Fruit fly (Drosophila melanogaster) whole organism, embryonic: ENCODE measurements around the gene CG2747.

Source experiments
- Antp ChIP-seq: fragments of 200-800 bp; sonication (Bioruptor generic); optimal IDR thresholded peaks from 3 replicates; lab custom pipeline; 2016; ENCODE audit warnings: missing biosample characterization, missing genetic modification characterization
- Blimp-1 ChIP-seq: fragments of 200-800 bp; sonication (Bioruptor generic); optimal IDR thresholded peaks from 3 replicates; lab custom pipeline; 2018; ENCODE audit warnings: missing biosample characterization, missing genetic modification characterization, mild to moderate bottlenecking, moderate library complexity, missing genetic modification reagents
- Bteb2 ChIP-seq: fragments of 200-800 bp; sonication (Bioruptor generic); optimal IDR thresholded peaks from 2 replicates; lab custom pipeline; 2016; ENCODE audit warnings: missing biosample characterization, missing genetic modification characterization
- C15 ChIP-seq: fragments of 200-800 bp; sonication (Bioruptor generic); IDR thresholded peaks from 3 replicates; pipeline ENCODE4 v1.3.6; 2022; ENCODE audit warnings: missing biosample characterization, missing genetic modification characterization
- CG10654 ChIP-seq: fragments of 200-800 bp; sonication (Bioruptor generic); optimal IDR thresholded peaks from 2 replicates; lab custom pipeline; 2016; ENCODE audit warnings: missing biosample characterization, missing genetic modification characterization
- CG10959 ChIP-seq: fragments of 200-800 bp; sonication (Bioruptor generic); IDR thresholded peaks from 2 replicates; pipeline ENCODE4 v1.3.6; 2022; ENCODE audit warnings: missing biosample characterization, missing genetic modification characterization
- CG13123 ChIP-seq: fragments of 200-800 bp; sonication (Bioruptor generic); optimal IDR thresholded peaks from 2 replicates; lab custom pipeline; 2016; ENCODE audit warnings: missing biosample characterization, missing genetic modification characterization
- CG15073 ChIP-seq: fragments of 200-800 bp; sonication (Bioruptor generic); optimal IDR thresholded peaks from 2 replicates; lab custom pipeline; 2016; ENCODE audit warnings: missing biosample characterization, missing genetic modification characterization
- CG15479 ChIP-seq: fragments of 200-800 bp; sonication (Bioruptor generic); optimal IDR thresholded peaks from 3 replicates; lab custom pipeline; 2019; ENCODE audit warnings: missing biosample characterization, mild to moderate bottlenecking, missing genetic modification characterization, moderate library complexity
- CG1603 ChIP-seq: fragments of 200-800 bp; sonication (Bioruptor generic); optimal IDR thresholded peaks from 2 replicates; lab custom pipeline; 2019; ENCODE audit warnings: missing biosample characterization, mild to moderate bottlenecking, missing genetic modification characterization, moderate library complexity
- CG16813 ChIP-seq: fragments of 200-800 bp; sonication (Bioruptor generic); IDR thresholded peaks from 3 replicates; pipeline ENCODE4 v1.3.6; 2022; ENCODE audit warnings: missing biosample characterization, missing genetic modification characterization; ENCODE audit not compliant: partially characterized antibody
- CG17612 ChIP-seq: fragments of 200-800 bp; sonication (Bioruptor generic); IDR thresholded peaks from 2 replicates; pipeline ENCODE4 v1.3.6; 2022; ENCODE audit warnings: missing biosample characterization, missing genetic modification characterization
- CG17829 ChIP-seq: fragments of 200-800 bp; optimal IDR thresholded peaks from 2 replicates; lab custom pipeline; 2019; ENCODE audit warnings: missing biosample characterization, mild to moderate bottlenecking, missing genetic modification characterization, moderate library complexity
- CG18011 ChIP-seq: fragments of 200-800 bp; sonication (Bioruptor generic); optimal IDR thresholded peaks from 2 replicates; lab custom pipeline; 2017; ENCODE audit warnings: missing biosample characterization, missing genetic modification characterization, mild to moderate bottlenecking, moderate library complexity, missing genotype
- CG31441 ChIP-seq: fragments of 200-800 bp; sonication (Bioruptor generic); IDR thresholded peaks from 2 replicates; pipeline ENCODE4 v1.3.6; 2022; ENCODE audit warnings: missing biosample characterization, missing genetic modification characterization
- CG33557 ChIP-seq: fragments of 200-800 bp; sonication (Bioruptor generic); optimal IDR thresholded peaks from 2 replicates; lab custom pipeline; 2019; ENCODE audit warnings: missing biosample characterization, mild to moderate bottlenecking, missing genetic modification characterization, moderate library complexity
- CG7928 ChIP-seq: fragments of 200-800 bp; sonication (Bioruptor generic); optimal IDR thresholded peaks from 2 replicates; lab custom pipeline; 2017; ENCODE audit warnings: missing biosample characterization, mild to moderate bottlenecking, missing genetic modification characterization
- Dbx ChIP-seq: fragments of 200-800 bp; sonication (Bioruptor generic); IDR thresholded peaks from 3 replicates; pipeline ENCODE4 v1.3.6; 2022; ENCODE audit warnings: missing biosample characterization, missing genetic modification characterization
- Drgx ChIP-seq: fragments of 200-800 bp; sonication (Bioruptor generic); IDR thresholded peaks from 2 replicates; pipeline ENCODE4 v1.3.6; 2022; ENCODE audit warnings: missing biosample characterization, missing genetic modification characterization
- Fer3 ChIP-seq: fragments of 200-800 bp; sonication (Bioruptor generic); optimal IDR thresholded peaks from 2 replicates; lab custom pipeline; 2018; ENCODE audit warnings: missing biosample characterization, mild to moderate bottlenecking, missing genetic modification characterization, moderate library complexity
- HmgD ChIP-seq: fragments of 200-800 bp; sonication (Bioruptor generic); optimal IDR thresholded peaks from 3 replicates; lab custom pipeline; 2016; ENCODE audit warnings: missing biosample characterization, missing genetic modification characterization
- Mrtf ChIP-seq: fragments of 200-800 bp; sonication (Bioruptor generic); IDR thresholded peaks from 3 replicates; pipeline ENCODE4 v1.3.6; 2022; ENCODE audit warnings: missing biosample characterization, missing genetic modification characterization
- Neu2 ChIP-seq: fragments of 200-800 bp; sonication (Bioruptor generic); optimal IDR thresholded peaks from 3 replicates; lab custom pipeline; 2016; ENCODE audit warnings: missing biosample characterization, missing genetic modification characterization, borderline replicate concordance
- Opbp ChIP-seq: fragments of 200-800 bp; sonication (Bioruptor generic); IDR thresholded peaks from 3 replicates; pipeline ENCODE4 v1.3.6; 2022; ENCODE audit warnings: missing biosample characterization, missing genetic modification characterization; ENCODE audit not compliant: partially characterized antibody
- Ravus ChIP-seq: fragments of 200-800 bp; sonication (Bioruptor generic); IDR thresholded peaks from 2 replicates; pipeline ENCODE4 v1.3.6; 2022; ENCODE audit warnings: missing biosample characterization, missing genetic modification characterization
- Stat92E ChIP-seq, 3 experiments: fragments of >200 bp in 2 of 3; fragments of 200-800 bp in 1 of 3; sonication (Bioruptor generic) in 1 of 3; optimal IDR thresholded peaks; 2 replicates each; lab custom pipeline; 2017 to 2019; ENCODE audit warnings: missing biosample characterization in 3 of 3, missing genetic modification characterization in 3 of 3, mild to moderate bottlenecking in 1 of 3, moderate library complexity in 1 of 3
- Usf ChIP-seq: fragments of 200-800 bp; sonication (Bioruptor generic); optimal IDR thresholded peaks from 2 replicates; lab custom pipeline; 2017; ENCODE audit warnings: missing genotype, missing biosample characterization, missing genetic modification characterization
- YL-1 ChIP-seq: fragments of 200-800 bp; sonication (Bioruptor generic); optimal IDR thresholded peaks from 3 replicates; lab custom pipeline; 2017; ENCODE audit warnings: missing biosample characterization, mild to moderate bottlenecking, missing genetic modification characterization
- amos ChIP-seq: fragments of 200-800 bp; sonication (Bioruptor generic); IDR thresholded peaks from 2 replicates; pipeline ENCODE4 v1.3.6; 2022; ENCODE audit warnings: missing biosample characterization, missing genetic modification characterization; ENCODE audit not compliant: partially characterized antibody
- bbx ChIP-seq: fragments of 200-800 bp; sonication (Bioruptor generic); IDR thresholded peaks from 2 replicates; pipeline ENCODE4 v1.3.6; 2022; ENCODE audit warnings: missing biosample characterization, missing genetic modification characterization; ENCODE audit not compliant: partially characterized antibody
- cato ChIP-seq: fragments of 200-800 bp; sonication (Bioruptor generic); optimal IDR thresholded peaks from 2 replicates; lab custom pipeline; 2016; ENCODE audit warnings: missing biosample characterization, missing genetic modification characterization, borderline replicate concordance
- caup ChIP-seq: fragments of 200-800 bp; sonication (Bioruptor generic); optimal IDR thresholded peaks from 3 replicates; lab custom pipeline; 2017; ENCODE audit warnings: missing biosample characterization, mild to moderate bottlenecking, missing genetic modification characterization, moderate library complexity; ENCODE audit not compliant: severe bottlenecking
- chinmo ChIP-seq: fragments of 200-800 bp; sonication (Bioruptor generic); IDR thresholded peaks from 4 replicates; pipeline ENCODE4 v1.3.6; 2022; ENCODE audit warnings: missing biosample characterization, missing genetic modification characterization; ENCODE audit not compliant: partially characterized antibody
- corto ChIP-seq: fragments of 200-800 bp; sonication (Bioruptor generic); optimal IDR thresholded peaks from 2 replicates; lab custom pipeline; 2016; ENCODE audit warnings: missing biosample characterization, mild to moderate bottlenecking, missing genetic modification characterization, moderate library complexity
- dati ChIP-seq: fragments of 200-800 bp; sonication (Bioruptor generic); IDR thresholded peaks from 2 replicates; pipeline ENCODE4 v1.3.6; 2022; ENCODE audit warnings: missing biosample characterization, missing genetic modification characterization
- gcm2 ChIP-seq: fragments of 200-800 bp; sonication (Bioruptor generic); optimal IDR thresholded peaks from 2 replicates; lab custom pipeline; 2016; ENCODE audit warnings: missing biosample characterization, missing genetic modification characterization
- gem ChIP-seq: fragments of 200-800 bp; sonication (Bioruptor generic); optimal IDR thresholded peaks from 2 replicates; lab custom pipeline; 2019; ENCODE audit warnings: missing biosample characterization, mild to moderate bottlenecking, missing genetic modification characterization, moderate library complexity
- grau ChIP-seq: fragments of 200-800 bp; optimal IDR thresholded peaks from 3 replicates; lab custom pipeline; 2019; ENCODE audit warnings: missing biosample characterization, mild to moderate bottlenecking, missing genetic modification characterization, moderate library complexity
- jumu ChIP-seq: fragments of 200-800 bp; sonication (Bioruptor generic); optimal IDR thresholded peaks from 3 replicates; lab custom pipeline; 2016; ENCODE audit warnings: missing biosample characterization, missing genetic modification characterization
- knrl ChIP-seq: fragments of 200-800 bp; sonication (Bioruptor generic); IDR thresholded peaks from 3 replicates; pipeline ENCODE4 v1.3.6; 2022; ENCODE audit warnings: missing biosample characterization, missing genetic modification characterization; ENCODE audit not compliant: partially characterized antibody
- oc ChIP-seq: fragments of 200-800 bp; sonication (Bioruptor generic); optimal IDR thresholded peaks from 2 replicates; lab custom pipeline; 2018; ENCODE audit warnings: missing biosample characterization, mild to moderate bottlenecking, missing genetic modification characterization, moderate library complexity
- onecut ChIP-seq: fragments of 200-800 bp; sonication (Bioruptor generic); IDR thresholded peaks from 2 replicates; pipeline ENCODE4 v1.3.6; 2022; ENCODE audit warnings: missing biosample characterization, missing genetic modification characterization
- pho ChIP-seq: fragments of 200-800 bp; sonication (Bioruptor generic); optimal IDR thresholded peaks from 2 replicates; lab custom pipeline; 2016; ENCODE audit warnings: missing biosample characterization, missing genetic modification characterization
- pita ChIP-seq: fragments of 200-800 bp; sonication (Bioruptor generic); optimal IDR thresholded peaks from 2 replicates; lab custom pipeline; 2017; ENCODE audit warnings: missing biosample characterization, mild to moderate bottlenecking, missing genetic modification characterization
- pros ChIP-seq: fragments of 200-800 bp; sonication (Bioruptor generic); optimal IDR thresholded peaks from 3 replicates; lab custom pipeline; 2019; ENCODE audit warnings: missing biosample characterization, mild to moderate bottlenecking, missing genetic modification characterization, moderate library complexity
- sc ChIP-seq, 3 experiments: fragments of >200 bp in 2 of 3; fragments of 200-800 bp in 1 of 3; sonication (Bioruptor generic) in 1 of 3; optimal IDR thresholded peaks; 2 replicates in 2 of 3; 3 replicates in 1 of 3; lab custom pipeline; 2017; ENCODE audit warnings: mild to moderate bottlenecking in 1 of 3, missing biosample characterization in 1 of 3, missing genetic modification characterization in 1 of 3, missing genetic modification reagents in 1 of 3
- seq ChIP-seq: fragments of 200-800 bp; sonication (Bioruptor generic); IDR thresholded peaks from 2 replicates; pipeline ENCODE4 v1.3.6; 2022; ENCODE audit warnings: missing biosample characterization, missing genetic modification characterization
- tio ChIP-seq: fragments of 200-800 bp; sonication (Bioruptor generic); optimal IDR thresholded peaks from 2 replicates; lab custom pipeline; 2017; ENCODE audit warnings: missing biosample characterization, missing genetic modification characterization, inconsistent platforms
- zf30C ChIP-seq: fragments of 200-800 bp; sonication (Bioruptor generic); optimal IDR thresholded peaks from 3 replicates; lab custom pipeline; 2018; ENCODE audit warnings: missing biosample characterization, mild to moderate bottlenecking, missing genetic modification characterization

CG2747 gene

dm6 chr3R:8009080-8009620 lies 21.4 kb downstream of the CG2747 start, which contains the start of the genes CG11052 and CG3223 (continued):
- TF ChIP-seq corto (no peak), chinmo (GFP tag; lab: Robert Waterston, UW) (no peak), CG15073 (GFP tag; lab: Kevin White, UChicago) (no peak), tio (GFP tag; lab: Kevin White, UChicago) (no peak), Mrtf (GFP tag; lab: Robert Waterston, UW) (no peak), pita (no peak), CG17829 (tag; lab: Kevin White, UChicago) (peak; percentile 16), CG16813 (GFP tag; lab: Robert Waterston, UW) (no peak), Drgx (no peak), seq (GFP tag; lab: Robert Waterston, UW) (no peak), CG13123 (GFP tag; lab: Kevin White, UChicago) (no peak), Neu2 (no peak), caup (no peak), Stat92E (GFP tag; optimal IDR thresholded peaks at IDR 0.05; lab: Kevin White, UChicago) (no peak), CG1603 (peak; percentile 48), HmgD (GFP tag; lab: Kevin White, UChicago) (no peak), gem (tag; lab: Kevin White, UChicago) (no peak), CG31441 (no peak), dati (GFP tag; lab: Robert Waterston, UW) (no peak), grau (tag; lab: Kevin White, UChicago) (peak; percentile 32), oc (tag; lab: Kevin White, UChicago) (no peak), zf30C (GFP tag; lab: Kevin White, UChicago) (no peak), pros (GFP tag; lab: Kevin White, UChicago) (no peak), Fer3 (tag; lab: Kevin White, UChicago) (no peak), CG15479 (GFP tag; lab: Kevin White, UChicago) (no peak), gcm2 (GFP tag; lab: Kevin White, UChicago) (no peak), CG10654 (GFP tag; lab: Kevin White, UChicago) (no peak), CG17612 (GFP tag; lab: Robert Waterston, UW) (no peak), Dbx (no peak), YL-1 (peak; percentile 55), pho (GFP tag; lab: Kevin White, UChicago) (peak; percentile 29), bbx (no peak; the same call in 1 of the 2 replicates), Opbp (GFP tag; lab: Robert Waterston, UW) (no peak), Blimp-1 (no peak), Usf (GFP tag; lab: Kevin White, UChicago) (no peak), sc (optimal IDR thresholded peaks at IDR 0.05; lab: Kevin White, UChicago) (no peak), sc (GFP tag; optimal IDR thresholded peaks at IDR 0.05; lab: Kevin White, UChicago) (no peak), CG18011 (GFP tag; lab: Kevin White, UChicago) (no peak), Antp (GFP tag; lab: Kevin White, UChicago) (peak; percentile 4), onecut (peak; percentile 52), C15 (GFP tag; lab: Robert Waterston, UW) (no peak), CG10959 (GFP tag; lab: Robert Waterston, UW) (no peak), cato (GFP tag; lab: Kevin White, UChicago) (no peak), CG7928 (GFP tag; lab: Kevin White, UChicago) (no peak), amos (peak; percentile 58; the same call in 1 of the 2 replicates), jumu (GFP tag; lab: Kevin White, UChicago) (no peak), Bteb2 (GFP tag; lab: Kevin White, UChicago) (no peak), knrl (GFP tag; lab: Robert Waterston, UW) (0 out of 3 replicates have a peak, but pooled peaks have one; percentile 22), CG33557 (GFP tag; lab: Kevin White, UChicago) (no peak), Ravus (GFP tag; lab: Robert Waterston, UW) (no peak)
